Worm (Caenorhabditis elegans) whole organism, L4/young adult: Measurements from ENCODE around the gene D1069.3.

Experiments
- W03F9.2 ChIP-seq: fragments of 150-350 bp; optimal IDR thresholded peaks from 2 replicates; lab custom pipeline; 2014; ENCODE audit warnings: missing biosample characterization, missing genetic modification characterization
- dao-5 ChIP-seq: sonication (generic microtip); optimal IDR thresholded peaks from 2 replicates; lab custom pipeline; 2016; ENCODE audit warnings: missing genotype, missing genetic modification characterization, moderate library complexity, missing compliant biosample characterization
- him-1 ChIP-seq: sonication (generic microtip); optimal IDR thresholded peaks from 2 replicates; lab custom pipeline; 2016; ENCODE audit warnings: missing genotype, missing genetic modification reagents, missing genetic modification characterization, missing compliant biosample characterization

ce11 chrII:385957-386356 lies 38.3 kb upstream of the D1069.3 start, which contains the start of gene C03H5.3:
- TF ChIP-seq W03F9.2 (tag; lab: Kevin White, UChicago) (no peak), dao-5 (tag; lab: Kevin White, UChicago) (no peak), him-1 (tag; lab: Kevin White, UChicago) (no peak)
